Fruit fly (Drosophila melanogaster) whole organism, pupa: Measurements from ENCODE around the gene CG10164.

Experiments used
- CG12605 ChIP-seq: fragments of 200-800 bp; sonication (Bioruptor generic); IDR thresholded peaks from 2 replicates; pipeline ENCODE4 v1.3.6; 2022; ENCODE audit warnings: missing biosample characterization, missing genetic modification characterization
- CG13204 ChIP-seq: fragments of 200-800 bp; sonication (Bioruptor generic); optimal IDR thresholded peaks from 2 replicates; lab custom pipeline; 2018; ENCODE audit warnings: missing biosample characterization, mild to moderate bottlenecking, missing genetic modification characterization, moderate library complexity
- CG15710 ChIP-seq: fragments of 200-800 bp; sonication (Bioruptor generic); optimal IDR thresholded peaks from 2 replicates; lab custom pipeline; 2018; ENCODE audit warnings: missing biosample characterization, mild to moderate bottlenecking, missing genetic modification characterization, moderate library complexity
- CG34367 ChIP-seq: fragments of 200-800 bp; sonication (Bioruptor generic); optimal IDR thresholded peaks from 2 replicates; lab custom pipeline; 2018; ENCODE audit warnings: missing biosample characterization, mild to moderate bottlenecking, missing genetic modification characterization
- CG8159 ChIP-seq: fragments of 200-800 bp; sonication (Bioruptor generic); optimal IDR thresholded peaks from 3 replicates; lab custom pipeline; 2018; ENCODE audit warnings: missing biosample characterization, mild to moderate bottlenecking, missing genetic modification characterization, moderate library complexity
- CG8301 ChIP-seq: fragments of 200-800 bp; sonication (Bioruptor generic); optimal IDR thresholded peaks from 2 replicates; lab custom pipeline; 2018; ENCODE audit warnings: missing biosample characterization, mild to moderate bottlenecking, missing genetic modification characterization
- CG9948 ChIP-seq: fragments of 200-800 bp; sonication (Bioruptor generic); optimal IDR thresholded peaks from 2 replicates; lab custom pipeline; 2018; ENCODE audit warnings: missing biosample characterization, mild to moderate bottlenecking, missing genetic modification characterization, moderate library complexity
- D1 ChIP-seq: fragments of 200-800 bp; sonication (Bioruptor generic); optimal IDR thresholded peaks from 2 replicates; lab custom pipeline; 2018; ENCODE audit warnings: missing biosample characterization, mild to moderate bottlenecking, missing genetic modification characterization, moderate library complexity
- EcR ChIP-seq: fragments of 200-800 bp; sonication (Bioruptor generic); optimal IDR thresholded peaks from 3 replicates; lab custom pipeline; 2019; ENCODE audit warnings: missing biosample characterization, missing genetic modification characterization, mild to moderate bottlenecking, moderate library complexity, missing genetic modification reagents
- Ets98B ChIP-seq: fragments of 200-800 bp; sonication (Bioruptor generic); IDR thresholded peaks from 2 replicates; pipeline ENCODE4 v1.3.6; 2022; ENCODE audit warnings: missing biosample characterization, missing genetic modification characterization
- Pif1A ChIP-seq: fragments of 200-800 bp; sonication (Bioruptor generic); optimal IDR thresholded peaks from 3 replicates; lab custom pipeline; 2016; ENCODE audit warnings: missing biosample characterization, missing genetic modification characterization
- Pif1B ChIP-seq: fragments of 200-800 bp; sonication (Bioruptor generic); optimal IDR thresholded peaks from 3 replicates; lab custom pipeline; 2016; ENCODE audit warnings: missing biosample characterization, missing genetic modification characterization
- fd96Ca ChIP-seq: fragments of 200-800 bp; sonication (Bioruptor generic); IDR thresholded peaks from 3 replicates; pipeline ENCODE4 v1.3.6; 2022; ENCODE audit warnings: missing biosample characterization, missing genetic modification characterization
- gl ChIP-seq: fragments of 200-800 bp; sonication (Bioruptor generic); optimal IDR thresholded peaks from 2 replicates; lab custom pipeline; 2018; ENCODE audit warnings: missing biosample characterization, mild to moderate bottlenecking, missing genetic modification characterization

DNA sequence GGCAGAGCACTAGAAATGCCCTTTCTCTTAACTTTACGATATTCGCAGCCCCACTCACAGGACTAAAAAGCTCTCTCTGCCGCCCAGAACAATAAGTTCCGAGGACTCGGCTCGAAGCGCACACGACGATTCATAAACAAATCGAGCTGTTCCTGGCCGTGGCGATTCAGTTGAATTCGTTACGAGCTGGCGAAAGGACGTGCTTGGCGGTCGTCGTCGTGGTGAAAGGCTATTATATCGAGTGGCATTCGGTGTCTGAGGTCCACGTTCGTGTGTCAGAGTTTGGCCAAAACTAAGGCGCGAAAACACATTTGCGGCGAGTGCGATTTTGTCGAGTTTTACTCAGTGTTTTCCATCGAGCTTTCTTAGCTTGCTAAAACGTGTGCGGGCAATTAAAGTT lies 501 bp upstream of the CG10164 start, which contains the start of gene beat-IV:
- TF ChIP-seq CG8159 (tag; lab: Kevin White, UChicago) (no peak), gl (tag; lab: Kevin White, UChicago) (no peak), EcR (GFP tag; lab: Kevin White, UChicago) (no peak), Ets98B (no peak), Pif1B (GFP tag; lab: Kevin White, UChicago) (no peak), CG9948 (tag; lab: Kevin White, UChicago) (no peak), CG8301 (tag; lab: Kevin White, UChicago) (no peak), CG12605 (GFP tag; lab: Robert Waterston, UW) (no peak), D1 (tag; lab: Kevin White, UChicago) (no peak), Pif1A (GFP tag; lab: Kevin White, UChicago) (no peak), CG13204 (no peak), CG34367 (tag; lab: Kevin White, UChicago) (no peak), CG15710 (tag; lab: Kevin White, UChicago) (no peak), fd96Ca (GFP tag; lab: Robert Waterston, UW) (no peak)
